Fruit fly (Drosophila melanogaster): ENCODE measurements around the gene Sytalpha.

The Sytalpha gene

dm6 chr2L:17558111-17558773 is 33.8 kb upstream of the Sytalpha start (continued):
- TF ChIP-seq CG30431 (GFP tag; optimal IDR thresholded peaks at IDR 0.05), result no peak
- TF ChIP-seq ham (GFP tag; IDR thresholded peaks at IDR 0.05), result no peak
- no peak for TF ChIP-seq CG7928 (GFP tag; optimal IDR thresholded peaks at IDR 0.05)
- TF ChIP-seq MESR4 (GFP tag; optimal IDR thresholded peaks at IDR 0.05), result no peak
- TF ChIP-seq gt (GFP tag; IDR thresholded peaks at IDR 0.05), result no peak
- TF ChIP-seq corto (GFP tag; optimal IDR thresholded peaks at IDR 0.05), result no peak
- no peak for TF ChIP-seq CG12236 (GFP tag; optimal IDR thresholded peaks at IDR 0.05)
- TF ChIP-seq run (tag; optimal IDR thresholded peaks at IDR 0.05), result peak; percentile 11
- TF ChIP-seq z (GFP tag; IDR thresholded peaks at IDR 0.05), result peak; percentile 84
- TF ChIP-seq CG12071 (GFP tag; optimal IDR thresholded peaks at IDR 0.05), result no peak
- TF ChIP-seq usp (GFP tag; optimal IDR thresholded peaks at IDR 0.05), result no peak
- TF ChIP-seq Mes4 (GFP tag; optimal IDR thresholded peaks at IDR 0.05), result no peak
- no peak for TF ChIP-seq MTF-1 (GFP tag; optimal IDR thresholded peaks at IDR 0.05; ENCODE audit: borderline replicate concordance)
- TF ChIP-seq CG4282 (GFP tag; optimal IDR thresholded peaks at IDR 0.05), result no peak
- TF ChIP-seq chn (GFP tag; optimal IDR thresholded peaks at IDR 0.05), result no peak
- no peak for TF ChIP-seq HmgD (GFP tag; optimal IDR thresholded peaks at IDR 0.05)
- TF ChIP-seq twi (tag; optimal IDR thresholded peaks at IDR 0.05), result no peak
- no peak for TF ChIP-seq Ada2b (GFP tag; IDR thresholded peaks at IDR 0.05)
- no peak for TF ChIP-seq CG34376 (GFP tag; optimal IDR thresholded peaks at IDR 0.05)
- TF ChIP-seq pum (GFP tag; optimal IDR thresholded peaks at IDR 0.05), result no peak
- no peak for TF ChIP-seq amos (GFP tag; IDR thresholded peaks at IDR 0.05; ENCODE audit: partially characterized antibody)
- TF ChIP-seq bigmax (GFP tag; optimal IDR thresholded peaks at IDR 0.05), result no peak
- TF ChIP-seq Camta (GFP tag; optimal IDR thresholded peaks at IDR 0.05), result no peak
- peak; percentile 55 for TF ChIP-seq CG15269 (tag; optimal IDR thresholded peaks at IDR 0.05)
- TF ChIP-seq CG2712 (tag; optimal IDR thresholded peaks at IDR 0.05), result peak; percentile 36
- no peak for TF ChIP-seq Aef1 (GFP tag; IDR thresholded peaks at IDR 0.05)
- TF ChIP-seq Kr (GFP tag; optimal IDR thresholded peaks at IDR 0.05), result no peak
- TF ChIP-seq CG18619 (GFP tag; optimal IDR thresholded peaks at IDR 0.05), result no peak
- no peak for TF ChIP-seq CG6254 (GFP tag; optimal IDR thresholded peaks at IDR 0.05)
- no peak for TF ChIP-seq CG8281 (tag; optimal IDR thresholded peaks at IDR 0.05)
- no peak for TF ChIP-seq maf-S (GFP tag; optimal IDR thresholded peaks at IDR 0.05)
- TF ChIP-seq CG10209 (GFP tag; optimal IDR thresholded peaks at IDR 0.05), result peak; percentile 19
- no peak for TF ChIP-seq Antp (GFP tag; optimal IDR thresholded peaks at IDR 0.05)
- TF ChIP-seq bsh (GFP tag; optimal IDR thresholded peaks at IDR 0.05), result peak in 1 of 2 experiments; percentile 5
- TF ChIP-seq CG11456 (GFP tag; IDR thresholded peaks at IDR 0.05), result no peak
- TF ChIP-seq pb (GFP tag; optimal IDR thresholded peaks at IDR 0.05), result no peak
- peak; percentile 6 for TF ChIP-seq bcd (GFP tag; optimal IDR thresholded peaks at IDR 0.05)
- no peak for TF ChIP-seq CG4424 (GFP tag; optimal IDR thresholded peaks at IDR 0.05)
- TF ChIP-seq eyg (GFP tag; optimal IDR thresholded peaks at IDR 0.05), result no peak
- TF ChIP-seq cwo (GFP tag; optimal IDR thresholded peaks at IDR 0.05), result peak; percentile 32
- TF ChIP-seq CG8290 (GFP tag; optimal IDR thresholded peaks at IDR 0.05), result no peak
- TF ChIP-seq CG8290 (tag; optimal IDR thresholded peaks at IDR 0.05), result no peak
- TF ChIP-seq CG13775 (GFP tag; optimal IDR thresholded peaks at IDR 0.05), result no peak
- no peak for TF ChIP-seq CG16813 (GFP tag; IDR thresholded peaks at IDR 0.05; ENCODE audit: partially characterized antibody)
- TF ChIP-seq CoRest (tag; optimal IDR thresholded peaks at IDR 0.05), result peak; percentile 54
- TF ChIP-seq ab (GFP tag; optimal IDR thresholded peaks at IDR 0.05), result no peak
- no peak for TF ChIP-seq Doc3 (GFP tag; IDR thresholded peaks at IDR 0.05; ENCODE audit: partially characterized antibody)
- no peak for TF ChIP-seq CG7357 (GFP tag; IDR thresholded peaks at IDR 0.05)
- no peak for TF ChIP-seq fu2 (GFP tag; optimal IDR thresholded peaks at IDR 0.05)
- no peak for TF ChIP-seq dmrt11E (tag; optimal IDR thresholded peaks at IDR 0.05)
- no peak for TF ChIP-seq sens-2 (GFP tag; IDR thresholded peaks at IDR 0.05)

Data from whole organism, embryonic.